Worm (Caenorhabditis elegans): ENCODE measurements around the gene gcy-11.
A peak's percentile ranks its signal among the peaks of the same experiment; 100 is the strongest.

- no peak for TF ChIP-seq ref-1 (GFP tag; conservative IDR thresholded peaks at IDR 0.05)
- TF ChIP-seq T22C8.4 (GFP tag; IDR thresholded peaks at IDR 0.05): no peak
- peak; percentile 78 for TF ChIP-seq cog-1 (tag; optimal IDR thresholded peaks at IDR 0.05)
Observed at ce11 chrX:17030169-17030914, 25.0 kb downstream of the gcy-11 start, which contains the start of gene ptrn-1.

Data from whole organism, midembryonic.